Worm (Caenorhabditis elegans): Measurements from ENCODE around the gene bas-1.

ce11 chrIII:5594350-5594749, 17.7 kb upstream of the bas-1 start:
- TF ChIP-seq cog-1 (tag; optimal IDR thresholded peaks at IDR 0.05) = no peak
- TF ChIP-seq T22C8.4 (GFP tag; IDR thresholded peaks at IDR 0.05) = no peak
- TF ChIP-seq tab-1 (GFP tag; IDR thresholded peaks at IDR 0.05) = no peak
- TF ChIP-seq flt-1 (GFP tag; IDR thresholded peaks at IDR 0.05) = no peak
- no peak for TF ChIP-seq ztf-23 (GFP tag; IDR thresholded peaks at IDR 0.05)
- TF ChIP-seq ztf-29 (GFP tag; IDR thresholded peaks at IDR 0.05) = no peak
- no peak for TF ChIP-seq med-1 (GFP tag; optimal IDR thresholded peaks at IDR 0.05; ENCODE audit: insufficient read depth)
